Worm (Caenorhabditis elegans): ENCODE measurements around the gene nhr-225.
"Not testable (repeated sequence)": the region's sequence is repeated elsewhere in the genome, so short reads cannot be mapped to it uniquely, and the experiment has no call there.

Gene nhr-225

ce11 chrV:2290329-2290728 is at the start of gene nhr-225:
Gene nhr-225 (minus strand): TSS chrV:2290474.
- TF ChIP-seq nhr-20 (tag; optimal IDR thresholded peaks at IDR 0.05): no peak
- no peak for TF ChIP-seq nhr-71 (tag; optimal IDR thresholded peaks at IDR 0.05)
- TF ChIP-seq lin-35 (GFP tag; optimal IDR thresholded peaks at IDR 0.05): no peak
- TF ChIP-seq rnt-1 (tag; optimal IDR thresholded peaks at IDR 0.05): no peak
- no peak for TF ChIP-seq lin-14 (GFP tag; optimal IDR thresholded peaks at IDR 0.05)
- TF ChIP-seq nhr-28 (tag; optimal IDR thresholded peaks at IDR 0.05): no peak
- TF ChIP-seq lin-15B (tag; optimal IDR thresholded peaks at IDR 0.05): no peak
- no peak for TF ChIP-seq unc-86 (tag; optimal IDR thresholded peaks at IDR 0.05)
- TF ChIP-seq nhr-85 (tag): no peak
- no peak for TF ChIP-seq aly-2 (tag; optimal IDR thresholded peaks at IDR 0.05)

- TF ChIP-seq mef-2 (tag; optimal IDR thresholded peaks at IDR 0.05): no peak
- TF ChIP-seq C04F5.9 (tag; optimal IDR thresholded peaks at IDR 0.05): no peak
- no peak for TF ChIP-seq ces-1 (GFP tag; optimal IDR thresholded peaks at IDR 0.05)
- TF ChIP-seq lin-39 (tag; optimal IDR thresholded peaks at IDR 0.05): no peak
- no peak for TF ChIP-seq C34B4.2 (tag; optimal IDR thresholded peaks at IDR 0.05)
- TF ChIP-seq ceh-90 (tag; optimal IDR thresholded peaks at IDR 0.05): no peak
- no peak for TF ChIP-seq nhr-85 (tag)
- TF ChIP-seq lir-3 (tag; optimal IDR thresholded peaks at IDR 0.05; ENCODE audit: poor library complexity): no peak
- no peak for TF ChIP-seq pag-3 (tag; optimal IDR thresholded peaks at IDR 0.05; ENCODE audit: borderline replicate concordance, insufficient read depth)
- no peak for TF ChIP-seq snpc-4 (tag; optimal IDR thresholded peaks at IDR 0.05)
- TF ChIP-seq ets-5 (GFP tag; IDR thresholded peaks at IDR 0.05): no peak
- TF ChIP-seq unc-86 (tag; optimal IDR thresholded peaks at IDR 0.05): no peak
- TF ChIP-seq elt-3 (tag; optimal IDR thresholded peaks at IDR 0.05): no peak
- TF ChIP-seq aha-1 (tag; optimal IDR thresholded peaks at IDR 0.05): no peak
- no peak for TF ChIP-seq lin-35 (GFP tag; optimal IDR thresholded peaks at IDR 0.05)
- TF ChIP-seq efl-3 (GFP tag; optimal IDR thresholded peaks at IDR 0.05): no peak
- TF ChIP-seq nhr-71 (tag; optimal IDR thresholded peaks at IDR 0.05): no peak
- no peak for TF ChIP-seq fkh-8 (tag; optimal IDR thresholded peaks at IDR 0.05)
Observed at ce11 chrV:2338538-2338937, 48.3 kb upstream of the nhr-225 start, which contains the start of gene irld-29. Gene irld-29 (minus strand): TSS chrV:2338638.

- no peak for TF ChIP-seq nhr-84 (tag; optimal IDR thresholded peaks at IDR 0.05)
- no peak for TF ChIP-seq efl-1 (optimal IDR thresholded peaks at IDR 0.05)
- TF ChIP-seq efl-1 (GFP tag; optimal IDR thresholded peaks at IDR 0.05 in 1 of 2): peak in 1 of 2 experiments; percentile 26
Observed at ce11 chrV:2336151-2336550, 45.9 kb upstream of the nhr-225 start, which contains the start of gene irld-28. Gene irld-28 (minus strand): TSS chrV:2336251.

ce11 chrV:2331616-2332015 is 41.3 kb upstream of the nhr-225 start, which contains the start of gene irld-32:
Gene irld-32 (plus strand): TSS chrV:2331916.
- not testable (repeated sequence) for TF ChIP-seq unc-86 (tag; optimal IDR thresholded peaks at IDR 0.05); fkh-4 (tag; optimal IDR thresholded peaks at IDR 0.05; ENCODE audit: borderline replicate concordance); nhr-84 (tag; optimal IDR thresholded peaks at IDR 0.05)

- TF ChIP-seq egl-13 (tag; optimal IDR thresholded peaks at IDR 0.05); nhr-237 (tag; optimal IDR thresholded peaks at IDR 0.05); hlh-17 (GFP tag; optimal IDR thresholded peaks at IDR 0.05; ENCODE audit: borderline replicate concordance): not testable (repeated sequence)
Observed at ce11 chrV:2330129-2330528, 39.9 kb upstream of the nhr-225 start, which contains the start of gene pud-1.1. Gene pud-1.1 (plus strand): TSS chrV:2330429.

ce11 chrV:2327124-2327523 is 36.9 kb upstream of the nhr-225 start:
- TF ChIP-seq elt-3 (tag; optimal IDR thresholded peaks at IDR 0.05) (peak in 1 of 6 experiments; percentile 25), lin-14 (GFP tag; optimal IDR thresholded peaks at IDR 0.05) (peak; percentile 36), nhr-71 (tag; optimal IDR thresholded peaks at IDR 0.05) (peak; percentile 56), tlp-1 (tag; optimal IDR thresholded peaks at IDR 0.05) (peak; percentile 74), elt-2 (tag; optimal IDR thresholded peaks at IDR 0.05) (peak; percentile 98), efl-1 (optimal IDR thresholded peaks at IDR 0.05) (no peak), efl-1 (GFP tag; optimal IDR thresholded peaks at IDR 0.05 in 1 of 2) (peak in 1 of 2 experiments; percentile 64), nhr-84 (tag; optimal IDR thresholded peaks at IDR 0.05) (no peak), lir-3 (tag; optimal IDR thresholded peaks at IDR 0.05; ENCODE audit: poor library complexity) (no peak), mep-1 (tag; optimal IDR thresholded peaks at IDR 0.05) (no peak), lin-13 (GFP tag; optimal IDR thresholded peaks at IDR 0.05) (no peak), sptf-1 (tag; optimal IDR thresholded peaks at IDR 0.05) (no peak), lin-35 (GFP tag; optimal IDR thresholded peaks at IDR 0.05) (peak in 1 of 2 experiments; percentile 15), C34B4.2 (tag; optimal IDR thresholded peaks at IDR 0.05) (no peak), nhr-20 (tag; optimal IDR thresholded peaks at IDR 0.05) (peak; percentile 30)

All from whole organism, L1 larva.